Worm (Caenorhabditis elegans) whole organism, L3 larva: ENCODE data around the gene glb-24.

Source experiments
- ZK546.5 ChIP-seq: sonication (generic microtip); optimal IDR thresholded peaks from 2 replicates; lab custom pipeline; 2017; ENCODE audit warnings: missing biosample characterization, missing genetic modification characterization
- elt-1 ChIP-seq: fragments of 150-350 bp; optimal IDR thresholded peaks from 2 replicates; lab custom pipeline; 2014; ENCODE audit warnings: missing biosample characterization, missing genetic modification characterization
- elt-3 ChIP-seq, 3 experiments: fragments of 150-350 bp in 1 of 3; sonication (generic microtip) in 2 of 3; optimal IDR thresholded peaks; 2 replicates in 2 of 3; 4 replicates in 1 of 3; lab custom pipeline; 2014 to 2017; ENCODE audit warnings: missing biosample characterization in 3 of 3, missing genetic modification characterization in 3 of 3
- fkh-10 ChIP-seq: sonication (generic microtip); optimal IDR thresholded peaks from 2 replicates; lab custom pipeline; 2017; ENCODE audit warnings: missing biosample characterization, missing genetic modification reagents, missing genetic modification characterization
- nhr-25 ChIP-seq: sonication (generic microtip); optimal IDR thresholded peaks from 2 replicates; lab custom pipeline; 2017; ENCODE audit warnings: missing biosample characterization, missing genetic modification characterization
- nhr-28 ChIP-seq: fragments of 150-350 bp; optimal IDR thresholded peaks from 2 replicates; lab custom pipeline; 2014; ENCODE audit warnings: missing biosample characterization, missing genetic modification characterization
- nhr-76 ChIP-seq: fragments of 150-350 bp; sonication (generic microtip); optimal IDR thresholded peaks from 5 replicates; lab custom pipeline; 2014; ENCODE audit warnings: missing biosample characterization, missing genetic modification characterization
- nhr-77 ChIP-seq: fragments of 150-350 bp; optimal IDR thresholded peaks from 2 replicates; lab custom pipeline; 2014; ENCODE audit warnings: missing biosample characterization, missing genetic modification characterization
- sea-2 ChIP-seq: fragments of 150-350 bp; sonication (generic microtip); optimal IDR thresholded peaks from 4 replicates; lab custom pipeline; 2014; ENCODE audit warnings: missing biosample characterization, missing genetic modification reagents, missing genetic modification characterization
- snpc-4 ChIP-seq: fragments of 150-350 bp; optimal IDR thresholded peaks from 2 replicates; lab custom pipeline; 2014; ENCODE audit warnings: missing biosample characterization, missing genetic modification characterization
- tbx-2 ChIP-seq: sonication (generic microtip); optimal IDR thresholded peaks from 2 replicates; lab custom pipeline; 2016; ENCODE audit warnings: mild to moderate bottlenecking, missing genetic modification characterization, missing compliant biosample characterization
- unc-62 ChIP-seq: fragments of 150-350 bp; sonication (generic microtip); optimal IDR thresholded peaks from 4 replicates; lab custom pipeline; 2014; ENCODE audit warnings: missing biosample characterization, missing genetic modification reagents, missing genetic modification characterization
- zag-1 ChIP-seq: fragments of 150-350 bp; optimal IDR thresholded peaks from 2 replicates; lab custom pipeline; 2014; ENCODE audit warnings: missing biosample characterization, missing genetic modification characterization

DNA sequence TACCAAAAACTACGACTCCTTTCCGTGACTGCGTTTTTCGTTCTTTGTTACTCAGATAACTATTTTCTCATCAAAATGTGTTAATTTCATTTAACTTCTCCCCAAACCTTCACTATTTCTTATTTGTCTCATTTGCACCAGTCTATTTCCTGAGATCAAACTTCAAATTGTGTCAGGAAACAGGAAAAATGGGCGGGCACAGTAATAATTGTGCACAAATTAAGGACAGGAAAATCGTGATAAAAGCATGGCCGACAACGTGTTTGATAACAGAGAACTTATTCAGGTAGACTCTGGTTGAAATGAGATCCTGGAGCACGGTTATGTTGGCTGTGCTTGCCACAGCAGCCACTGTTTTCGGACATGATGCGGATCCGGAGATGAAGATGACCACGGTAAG lies 33.9 kb upstream of the glb-24 start, which contains the start of gene lipl-1:
- TF ChIP-seq nhr-25 (tag; lab: Kevin White, UChicago) (no peak), snpc-4 (no peak), sea-2 (GFP tag; lab: Kevin White, UChicago) (no peak), nhr-76 (tag; lab: Kevin White, UChicago) (no peak), fkh-10 (GFP tag; lab: Kevin White, UChicago) (no peak), tbx-2 (tag; lab: Kevin White, UChicago) (no peak), nhr-77 (tag; lab: Kevin White, UChicago) (no peak), unc-62 (GFP tag; lab: Kevin White, UChicago) (no peak), nhr-28 (tag; lab: Kevin White, UChicago) (no peak), elt-1 (tag; lab: Kevin White, UChicago) (no peak), zag-1 (tag; lab: Kevin White, UChicago) (no peak), ZK546.5 (tag; lab: Kevin White, UChicago) (no peak), elt-3 (tag; optimal IDR thresholded peaks at IDR 0.05; lab: Kevin White, UChicago) (no peak)
